Fruit fly (Drosophila melanogaster) ovary, adult (tissue): ENCODE measurements around the gene CG17202.
A peak's percentile ranks its signal among the peaks of the same experiment; 100 is the strongest.

ENCODE experiments used
- CG17801 ChIP-seq: fragments of 200-800 bp; optimal IDR thresholded peaks from 2 replicates; lab custom pipeline; 2019; ENCODE audit warnings: missing biosample characterization, mild to moderate bottlenecking, missing genetic modification characterization, moderate library complexity; ENCODE audit not compliant: partially characterized antibody

The CG17202 gene

DNA sequence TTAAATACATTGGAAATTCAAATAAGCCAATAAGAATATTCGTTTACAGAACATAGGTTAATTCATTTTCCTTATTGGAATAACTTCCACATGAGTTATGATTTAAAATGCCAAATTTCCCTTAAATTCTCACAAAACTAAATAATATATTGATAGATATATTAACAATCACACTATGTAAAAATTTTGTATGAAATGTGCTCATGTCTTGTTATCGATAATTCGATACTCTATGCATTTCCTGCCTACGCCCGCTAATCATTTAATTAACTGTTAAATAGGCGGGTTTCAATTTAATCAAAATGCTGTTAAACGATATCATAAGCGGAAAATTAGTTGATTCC lies 3.7 kb downstream of the CG17202 start, which contains the start of gene NANS:
Gene NANS, plus strand, starts transcription at position 269 of the 344 bp plus-strand sequence.
- no peak for TF ChIP-seq CG17801

DNA sequence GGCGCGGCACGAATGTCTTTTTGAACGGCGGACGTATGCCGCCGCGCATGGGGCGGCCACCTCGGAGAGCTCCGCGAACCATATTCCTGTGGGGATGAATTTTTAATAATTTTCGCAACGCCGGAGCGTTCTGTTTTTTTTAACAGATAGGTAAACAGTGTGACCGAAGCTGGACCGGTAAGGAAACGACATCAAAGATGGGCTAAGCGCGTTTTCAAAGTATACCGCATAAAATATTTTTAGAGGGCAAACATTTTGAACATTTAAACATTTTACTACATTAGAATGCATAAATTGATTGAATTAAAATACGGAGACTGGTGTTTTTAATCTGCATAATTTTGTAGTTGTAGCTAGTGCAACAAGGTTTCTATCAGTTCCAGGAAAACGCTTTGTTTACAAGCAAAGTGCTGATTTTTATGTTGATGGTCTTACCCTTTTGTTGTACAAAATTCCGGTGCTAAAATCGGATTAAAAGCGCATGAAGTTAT lies 6.6 kb downstream of the CG17202 start, which contains the start of the genes CG5641 and CG5245:
Gene CG5641, minus strand, starts transcription at position 163 of the 491 bp plus-strand sequence.
Gene CG5245, plus strand, starts transcription at position 441 of the 491 bp plus-strand sequence.
- TF ChIP-seq CG17801: no peak

DNA sequence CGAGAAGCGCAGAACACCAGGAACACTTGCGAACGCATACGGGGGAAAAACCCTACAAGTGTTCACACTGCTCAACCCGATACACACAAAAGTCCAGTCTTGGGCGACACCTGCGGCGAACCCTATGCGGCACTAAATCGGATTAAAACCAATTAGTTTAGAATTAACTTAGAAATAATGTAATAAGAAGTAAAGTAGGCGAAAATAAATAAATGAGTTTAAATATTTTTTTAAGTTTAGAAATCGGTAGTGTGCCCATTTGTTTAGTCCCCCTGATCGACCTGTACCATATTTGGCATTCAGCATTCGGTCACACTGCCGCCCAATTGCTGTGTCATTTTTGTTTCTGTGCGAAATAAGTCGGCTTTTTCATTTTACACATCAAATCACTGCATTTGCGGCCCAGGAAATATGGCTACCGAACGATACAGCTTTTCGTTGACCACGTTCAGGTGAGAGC lies 8.5 kb downstream of the CG17202 start, which contains the start of gene Prosalpha2:
Gene Prosalpha2, plus strand, starts transcription at position 292 of the 460 bp plus-strand sequence.
- TF ChIP-seq CG17801: peak; percentile 21

DNA sequence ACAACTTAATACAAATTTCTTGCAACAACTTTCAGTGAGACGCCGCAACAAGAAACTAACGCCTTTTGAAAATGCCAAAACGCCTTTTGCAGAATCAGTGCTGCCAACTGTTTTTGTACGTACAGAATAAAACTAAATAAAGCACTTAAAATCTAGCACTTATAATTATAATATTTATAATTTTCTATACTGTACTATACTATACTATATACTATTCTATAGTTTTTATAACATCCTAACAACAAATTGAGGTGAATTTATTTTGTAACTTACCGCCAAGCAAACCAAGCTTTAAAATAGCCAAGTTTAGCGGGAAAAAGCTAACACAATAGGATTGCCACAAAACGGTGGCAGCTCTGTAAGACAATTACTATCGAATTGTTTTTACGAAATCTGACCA lies 11.2 kb downstream of the CG17202 start, which contains the start of the genes Aos1 and Srlp:
Gene Aos1, minus strand, starts transcription at position 59 of the 400 bp plus-strand sequence.
Gene Srlp, plus strand, starts transcription at position 335 of the 400 bp plus-strand sequence.
- peak; percentile 52 for TF ChIP-seq CG17801

DNA sequence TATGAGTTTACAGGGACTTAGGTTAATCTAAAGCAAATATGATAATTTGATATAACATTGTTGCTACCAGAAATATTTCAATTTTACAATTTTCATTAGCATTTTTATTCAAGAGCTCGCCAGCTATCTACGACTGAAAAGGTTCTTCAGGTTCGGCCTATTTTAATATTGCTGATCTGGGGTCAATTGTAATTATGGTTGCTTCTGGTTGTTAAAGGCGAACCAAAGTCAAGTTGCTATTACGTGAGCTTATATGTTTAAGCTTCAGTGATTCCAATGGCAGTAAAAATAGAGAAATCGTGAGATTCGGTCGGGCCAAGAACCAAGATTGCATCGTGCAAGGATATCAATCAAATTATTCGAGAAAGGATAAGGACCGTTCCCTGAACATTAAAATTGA lies 13.4 kb downstream of the CG17202 start, which contains the start of gene Desat2:
Gene Desat2, plus strand, starts transcription at position 301 of the 400 bp plus-strand sequence.
- TF ChIP-seq CG17801: no peak

DNA sequence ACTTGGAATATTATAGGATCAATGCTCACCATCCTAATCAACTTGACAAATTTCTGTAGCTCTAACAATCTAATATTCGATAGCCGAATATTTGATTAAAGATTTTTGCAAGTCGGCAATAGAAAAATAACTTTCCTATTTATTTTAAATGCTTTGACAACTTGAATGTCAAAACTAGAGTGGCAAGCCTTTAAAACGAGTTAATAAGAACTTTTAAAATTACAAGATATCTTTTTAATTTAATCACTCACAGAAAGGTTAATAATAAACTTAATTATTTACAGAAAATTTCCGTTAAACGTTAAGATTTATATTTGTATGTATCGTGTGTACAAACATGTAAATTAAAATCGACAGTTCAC lies 16.5 kb downstream of the CG17202 start, which contains the start of the genes CG17207 and CG46427:
Gene CG17207, minus strand, starts transcription at position 101 of the 362 bp plus-strand sequence.
Gene CG46427, minus strand, starts transcription at position 101 of the 362 bp plus-strand sequence.
- no peak for TF ChIP-seq CG17801

DNA sequence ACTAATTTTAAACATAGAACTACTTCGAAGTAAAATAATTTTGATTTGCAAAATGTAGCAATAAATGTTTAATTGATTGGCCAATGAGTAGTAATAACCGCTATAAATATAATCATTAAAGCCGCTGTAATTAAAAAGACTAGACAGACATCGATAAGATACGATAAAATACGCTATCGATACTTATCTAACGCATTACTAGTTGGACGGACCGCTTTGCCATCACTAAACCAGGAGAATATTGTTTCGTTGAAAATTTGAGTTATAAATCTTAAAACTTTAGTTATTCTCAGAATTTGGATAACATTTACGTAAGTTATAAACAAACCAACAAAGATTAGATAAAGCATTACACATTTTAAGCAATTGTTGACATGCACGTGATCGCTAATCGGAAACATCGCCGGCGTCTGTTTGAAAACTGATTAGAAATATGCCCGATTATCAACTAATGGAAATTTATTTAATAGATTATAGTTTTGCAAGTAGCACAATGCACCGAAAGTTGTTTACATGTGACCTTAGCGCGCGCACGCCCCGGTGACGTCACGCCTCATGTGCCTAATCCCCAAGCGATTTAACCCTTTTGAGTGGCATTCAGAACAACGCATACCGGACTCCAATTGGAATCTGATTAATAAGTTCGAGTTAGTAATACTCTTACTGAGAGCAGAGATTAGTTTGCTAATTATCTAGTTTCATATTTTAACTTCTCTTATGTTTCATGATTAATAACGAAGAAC lies 17.0 kb downstream of the CG17202 start, which contains the start of gene Desat1:
Gene Desat1, plus strand, starts transcription at position 200 of the 743 bp plus-strand sequence.
- peak; percentile 3 for TF ChIP-seq CG17801

DNA sequence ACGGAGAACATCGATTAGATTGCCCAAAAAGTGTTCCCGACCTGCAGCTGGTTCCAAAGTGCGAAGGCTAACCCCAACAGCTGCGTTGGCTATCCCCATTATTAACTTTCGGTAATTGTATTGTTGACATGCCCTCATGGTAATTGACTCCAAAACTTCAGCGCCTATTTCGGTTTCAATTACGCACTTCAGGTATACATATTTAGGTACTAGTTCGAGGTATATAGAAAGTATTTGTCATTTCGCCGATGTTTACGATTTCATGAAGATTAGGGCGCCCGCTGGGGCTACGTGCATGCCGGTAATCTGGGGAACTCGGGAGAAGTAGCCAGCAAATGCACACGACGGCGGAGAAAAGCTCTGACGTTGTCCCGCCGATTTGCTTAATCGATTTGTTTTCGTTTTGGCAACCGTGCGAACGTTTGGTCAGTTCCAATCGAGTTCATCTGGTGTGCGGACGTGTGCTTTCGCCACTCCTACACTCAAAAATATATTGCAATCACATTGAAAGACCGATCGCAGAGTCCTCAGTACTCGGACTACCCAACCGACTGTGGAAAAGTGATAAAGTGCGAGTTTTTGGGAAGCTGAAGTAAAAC lies 18.5 kb downstream of the CG17202 start:
- TF ChIP-seq CG17801: no peak

DNA sequence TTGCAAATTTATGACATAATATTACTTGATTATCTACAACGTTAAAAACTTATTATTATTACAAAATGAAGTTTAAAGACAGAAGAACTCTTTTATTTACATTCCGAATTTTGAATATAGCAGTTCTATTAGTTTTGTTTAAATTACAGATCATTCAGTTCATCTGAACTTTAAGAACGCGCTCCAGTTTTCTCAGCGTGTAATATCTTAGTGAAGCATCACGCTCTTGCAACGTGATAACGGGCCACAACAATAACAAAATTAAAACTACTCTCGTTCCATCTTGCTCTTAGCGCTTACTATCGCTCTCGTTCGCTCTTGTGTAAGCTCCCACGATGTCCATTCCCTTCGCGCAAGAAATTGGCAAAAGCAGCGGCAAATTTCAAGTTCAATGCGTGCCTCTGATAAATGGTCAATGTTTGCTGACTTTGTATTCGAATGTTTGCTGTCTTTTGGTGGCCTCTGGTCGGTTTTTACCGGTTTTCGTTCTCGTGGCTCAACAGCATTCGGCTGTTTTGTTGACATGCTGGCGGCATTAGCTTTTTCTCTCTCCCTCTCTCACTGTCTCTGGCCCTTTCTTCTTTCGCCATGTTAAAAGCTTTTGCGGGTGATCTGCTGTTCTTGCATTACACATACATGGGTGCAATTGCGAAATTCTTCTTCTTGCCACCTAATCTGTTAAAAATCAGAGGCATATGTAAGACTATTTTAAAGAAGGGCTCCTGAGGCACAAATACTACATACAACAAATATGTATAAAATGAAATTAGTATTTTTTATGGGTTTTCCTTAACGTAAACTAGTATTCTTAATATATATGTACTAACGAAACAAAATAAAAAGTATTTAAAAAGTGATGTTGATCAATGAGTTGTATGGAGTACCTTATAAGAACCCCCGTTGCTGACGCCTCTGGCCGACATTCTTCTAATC lies 20.3 kb downstream of the CG17202 start:
- peak; percentile 87 for TF ChIP-seq CG17801

DNA sequence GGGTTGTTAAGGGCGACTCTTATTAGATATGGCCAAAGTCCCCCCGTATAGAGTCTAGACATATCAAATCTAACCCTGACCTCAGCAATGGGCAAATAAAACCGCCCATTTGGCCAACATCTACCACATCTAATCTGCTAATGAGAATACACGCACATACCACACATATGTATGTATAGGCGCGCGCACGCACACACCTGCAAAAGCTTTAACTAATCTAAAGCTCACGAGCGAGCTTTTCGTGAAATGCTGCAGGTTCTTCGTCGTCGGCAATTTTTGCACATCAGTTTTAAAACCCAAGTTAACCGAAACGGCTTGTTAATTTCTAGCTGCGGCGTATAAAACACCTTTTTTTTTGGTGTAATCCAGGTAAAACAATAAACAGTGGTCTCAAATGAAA lies 21.2 kb downstream of the CG17202 start:
- TF ChIP-seq CG17801: no peak

DNA sequence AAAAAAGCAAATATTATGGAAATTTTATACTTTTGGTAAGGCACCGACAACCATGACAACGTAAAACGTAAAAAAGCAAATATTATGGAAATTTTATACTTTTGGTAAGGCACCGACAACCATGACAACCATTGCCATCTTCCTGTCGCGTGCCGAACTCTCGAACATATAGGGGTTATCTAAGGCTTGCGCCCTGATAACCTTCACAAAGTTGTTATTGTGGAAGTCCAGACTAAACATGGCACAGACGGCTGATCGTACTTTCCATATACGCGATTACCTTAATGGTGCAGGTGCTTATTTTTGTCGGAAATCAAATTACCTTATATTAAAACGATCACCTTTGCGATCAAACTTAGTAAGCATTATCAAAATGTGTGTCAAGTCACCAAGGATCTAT lies 22.9 kb downstream of the CG17202 start:
- TF ChIP-seq CG17801: no peak

DNA sequence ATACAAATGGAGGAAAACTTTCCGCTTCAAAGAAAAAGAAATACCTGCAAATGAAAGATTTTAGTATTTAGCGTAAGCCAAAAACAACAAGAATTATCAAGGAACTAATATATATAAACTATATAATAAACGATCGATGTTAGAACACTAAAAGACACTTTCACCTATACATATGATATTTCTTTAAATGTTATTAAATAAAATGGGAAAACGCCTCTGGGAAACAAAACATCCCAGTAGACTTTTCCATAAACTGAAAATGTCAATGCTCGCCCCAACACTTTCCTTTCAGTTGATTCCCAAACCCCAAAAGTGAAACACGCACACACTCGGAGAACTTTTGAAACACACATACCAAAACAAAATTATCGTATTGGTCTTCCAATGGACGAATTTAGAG lies 24.8 kb downstream of the CG17202 start, which contains the start of gene vrs:
Gene vrs, plus strand, starts transcription at position 301 of the 400 bp plus-strand sequence.
- no peak for TF ChIP-seq CG17801

DNA sequence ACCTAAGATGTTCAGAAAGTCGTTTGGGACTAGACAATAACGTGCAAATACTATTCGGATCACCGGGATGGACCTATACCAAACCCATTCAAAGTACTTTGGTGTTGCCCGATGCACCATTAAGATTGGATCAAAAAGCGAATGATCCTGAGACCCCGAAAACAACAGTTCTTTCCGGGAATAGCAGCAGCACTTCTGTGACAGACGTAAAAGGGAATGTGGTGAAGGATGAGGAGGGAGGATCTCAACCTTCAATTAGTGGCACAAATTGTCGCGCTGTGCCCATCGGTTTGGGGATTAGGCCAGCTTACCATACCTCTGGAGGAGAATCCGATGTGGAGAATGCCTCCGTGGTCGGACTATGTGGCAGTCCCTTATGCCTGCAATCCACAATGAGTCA lies 25.8 kb downstream of the CG17202 start:
- TF ChIP-seq CG17801: no peak

DNA sequence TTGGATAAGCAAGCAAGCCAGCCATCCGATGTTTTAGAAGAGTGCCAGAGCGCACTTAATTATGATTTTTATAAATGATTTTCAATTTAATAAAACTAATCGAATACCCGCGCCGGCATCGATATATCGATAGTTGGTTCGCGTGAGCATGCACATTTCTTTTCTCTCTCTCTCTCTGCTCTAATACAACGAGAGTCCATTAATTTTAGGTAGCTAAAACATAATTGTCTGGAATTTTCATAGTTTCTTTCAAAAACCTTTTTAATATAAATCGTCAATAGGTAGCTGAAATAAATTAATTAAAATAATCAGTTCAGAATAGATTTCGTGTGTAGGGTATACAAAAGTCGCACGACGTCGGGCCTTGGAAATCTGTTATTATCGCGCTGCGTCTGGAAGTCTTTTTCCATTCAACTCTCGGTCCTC lies 26.3 kb downstream of the CG17202 start, which contains the start of gene CG18549:
Gene CG18549, plus strand, starts transcription at position 408 of the 426 bp plus-strand sequence.
- TF ChIP-seq CG17801: peak; percentile 100

DNA sequence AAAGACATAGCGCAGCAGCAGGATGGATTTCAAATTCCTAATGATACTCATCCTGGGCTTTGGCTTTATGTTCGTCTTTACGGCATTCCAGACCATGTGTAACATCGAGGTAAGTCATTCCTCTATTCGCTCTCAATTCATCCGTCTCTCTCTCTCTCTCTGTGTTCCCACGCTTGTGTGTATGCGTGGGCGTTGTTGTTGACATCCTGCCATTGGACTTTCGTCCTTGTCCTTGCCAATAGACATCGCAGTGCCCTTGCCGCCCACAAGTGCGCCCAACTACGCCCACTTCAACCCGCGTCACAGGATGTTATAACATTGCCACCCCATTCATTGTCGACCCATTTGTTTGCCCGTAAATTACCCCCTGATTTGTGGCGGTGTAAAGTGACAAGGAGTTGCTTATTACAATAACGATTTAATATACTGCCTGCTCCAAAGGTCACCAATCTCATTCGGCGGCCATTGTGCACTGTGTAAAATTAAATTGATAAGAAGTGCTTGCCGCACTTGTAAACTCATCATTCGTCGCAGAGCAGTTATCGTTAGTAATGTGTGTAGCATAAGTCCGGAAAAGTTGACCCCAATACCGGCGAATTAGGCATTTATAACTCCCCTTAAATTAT lies 27.2 kb downstream of the CG17202 start:
- TF ChIP-seq CG17801: no peak
